Fruit fly (Drosophila melanogaster) whole organism, embryonic: ENCODE results near the gene Prp3.

Source experiments
- CG10979 ChIP-seq: fragments of 200-800 bp; sonication (Bioruptor generic); optimal IDR thresholded peaks from 2 replicates; lab custom pipeline; 2018; ENCODE audit warnings: missing biosample characterization, mild to moderate bottlenecking, missing genetic modification characterization, moderate library complexity
- CG11085 ChIP-seq: fragments of 200-800 bp; sonication (Bioruptor generic); IDR thresholded peaks from 2 replicates; pipeline ENCODE4 v1.3.6; 2022; ENCODE audit warnings: missing biosample characterization, missing genetic modification characterization
- CG11093 ChIP-seq: fragments of 200-800 bp; sonication (Bioruptor generic); IDR thresholded peaks from 3 replicates; pipeline ENCODE4 v1.3.6; 2022; ENCODE audit warnings: missing biosample characterization, missing genetic modification characterization
- CG1792 ChIP-seq: fragments of 200-800 bp; sonication (Bioruptor generic); optimal IDR thresholded peaks from 2 replicates; lab custom pipeline; 2016; ENCODE audit warnings: missing biosample characterization, missing genetic modification characterization
- CG2116 ChIP-seq: fragments of 200-800 bp; sonication (Bioruptor generic); optimal IDR thresholded peaks from 3 replicates; lab custom pipeline; 2018; ENCODE audit warnings: missing biosample characterization, mild to moderate bottlenecking, missing genetic modification characterization
- CG2120 ChIP-seq: fragments of 200-800 bp; sonication (Bioruptor generic); optimal IDR thresholded peaks from 3 replicates; lab custom pipeline; 2016; ENCODE audit warnings: missing biosample characterization, missing genetic modification characterization
- CG3163 ChIP-seq: fragments of 200-800 bp; sonication (Bioruptor generic); optimal IDR thresholded peaks from 3 replicates; lab custom pipeline; 2016; ENCODE audit warnings: missing biosample characterization, missing genetic modification characterization
- CG34224 ChIP-seq: fragments of 200-800 bp; sonication (Bioruptor generic); IDR thresholded peaks from 3 replicates; pipeline ENCODE4 v1.3.6; 2022; ENCODE audit warnings: missing biosample characterization, missing genetic modification characterization; ENCODE audit not compliant: partially characterized antibody
- CG43689 ChIP-seq: fragments of 200-800 bp; sonication (Bioruptor generic); IDR thresholded peaks from 2 replicates; pipeline ENCODE4 v1.3.6; 2022; ENCODE audit warnings: missing biosample characterization, missing genetic modification characterization
- CG5953 ChIP-seq: fragments of 200-800 bp; sonication (Bioruptor generic); IDR thresholded peaks from 2 replicates; pipeline ENCODE4 v1.3.6; 2022; ENCODE audit warnings: missing biosample characterization, missing genetic modification characterization
- CG6683 ChIP-seq: fragments of 200-800 bp; sonication (Bioruptor generic); optimal IDR thresholded peaks from 2 replicates; lab custom pipeline; 2017; ENCODE audit warnings: missing biosample characterization, mild to moderate bottlenecking, missing genetic modification characterization, missing genetic modification reagents
- CG7987 ChIP-seq: fragments of 200-800 bp; sonication (Bioruptor generic); optimal IDR thresholded peaks from 2 replicates; lab custom pipeline; 2018; ENCODE audit warnings: missing biosample characterization, mild to moderate bottlenecking, missing genetic modification characterization, moderate library complexity
- CG8359 ChIP-seq: fragments of 200-800 bp; sonication (Bioruptor generic); optimal IDR thresholded peaks from 2 replicates; lab custom pipeline; 2017; ENCODE audit warnings: missing biosample characterization, mild to moderate bottlenecking, missing genetic modification characterization, borderline replicate concordance
- CG9727 ChIP-seq: fragments of 200-800 bp; sonication (Bioruptor generic); optimal IDR thresholded peaks from 3 replicates; lab custom pipeline; 2017; ENCODE audit warnings: missing biosample characterization, mild to moderate bottlenecking, missing genetic modification characterization
- D19A ChIP-seq: fragments of 200-800 bp; optimal IDR thresholded peaks from 3 replicates; lab custom pipeline; 2019; ENCODE audit warnings: missing biosample characterization, mild to moderate bottlenecking, missing genetic modification characterization, moderate library complexity
- E2f2 ChIP-seq: fragments of 200-800 bp; sonication (Bioruptor generic); IDR thresholded peaks from 2 replicates; pipeline ENCODE4 v1.3.6; 2022; ENCODE audit warnings: missing biosample characterization, missing genetic modification characterization
- Ets65A ChIP-seq: fragments of 200-800 bp; sonication (Bioruptor generic); peaks from one replicate; lab custom pipeline; 2016; ENCODE audit warnings: missing biosample characterization, missing genetic modification characterization
- Hmx ChIP-seq: fragments of 200-800 bp; sonication (Bioruptor generic); optimal IDR thresholded peaks from 2 replicates; lab custom pipeline; 2016; ENCODE audit warnings: missing biosample characterization, missing genetic modification characterization
- NfI ChIP-seq: fragments of 200-800 bp; sonication (Bioruptor generic); optimal IDR thresholded peaks from 3 replicates; lab custom pipeline; 2018; ENCODE audit warnings: missing biosample characterization, mild to moderate bottlenecking, missing genetic modification characterization, moderate library complexity
- PHDP ChIP-seq: fragments of 200-800 bp; sonication (Bioruptor generic); optimal IDR thresholded peaks from 3 replicates; lab custom pipeline; 2018; ENCODE audit warnings: missing biosample characterization, mild to moderate bottlenecking, missing genetic modification characterization, moderate library complexity
- Rfx ChIP-seq: fragments of 200-800 bp; sonication (Bioruptor generic); IDR thresholded peaks from 2 replicates; pipeline ENCODE4 v1.3.6; 2022; ENCODE audit warnings: missing biosample characterization, missing genetic modification characterization
- Spps ChIP-seq: fragments of 200-800 bp; sonication (Bioruptor generic); optimal IDR thresholded peaks from 2 replicates; lab custom pipeline; 2018; ENCODE audit warnings: missing biosample characterization, mild to moderate bottlenecking, missing genetic modification characterization
- bab2 ChIP-seq: fragments of 200-800 bp; sonication (Bioruptor generic); optimal IDR thresholded peaks from 2 replicates; lab custom pipeline; 2016; ENCODE audit warnings: missing biosample characterization, missing genetic modification characterization
- chn ChIP-seq: fragments of 200-800 bp; sonication (Bioruptor generic); optimal IDR thresholded peaks from 2 replicates; lab custom pipeline; 2016; ENCODE audit warnings: missing biosample characterization, missing genetic modification characterization
- ci ChIP-seq: fragments of 200-800 bp; sonication (Bioruptor generic); IDR thresholded peaks from 3 replicates; pipeline ENCODE4 v1.3.6; 2022; ENCODE audit warnings: missing biosample characterization, missing genetic modification characterization
- crp ChIP-seq, 2 experiments: fragments of 200-800 bp; sonication (Bioruptor generic); optimal IDR thresholded peaks; 2 replicates in 1 of 2; 3 replicates in 1 of 2; lab custom pipeline; 2017; ENCODE audit warnings: missing biosample characterization in 2 of 2, missing genetic modification characterization in 2 of 2, mild to moderate bottlenecking in 1 of 2, moderate library complexity in 1 of 2
- dati ChIP-seq: fragments of 200-800 bp; sonication (Bioruptor generic); IDR thresholded peaks from 2 replicates; pipeline ENCODE4 v1.3.6; 2022; ENCODE audit warnings: missing biosample characterization, missing genetic modification characterization
- esg ChIP-seq: fragments of 200-800 bp; sonication (Bioruptor generic); conservative IDR thresholded peaks from 2 replicates; pipeline ENCODE4 v1.3.6; 2022; ENCODE audit warnings: missing biosample characterization, missing genetic modification characterization
- grau ChIP-seq: fragments of 200-800 bp; optimal IDR thresholded peaks from 3 replicates; lab custom pipeline; 2019; ENCODE audit warnings: missing biosample characterization, mild to moderate bottlenecking, missing genetic modification characterization, moderate library complexity
- her ChIP-seq: fragments of 200-800 bp; sonication (Bioruptor generic); optimal IDR thresholded peaks from 2 replicates; lab custom pipeline; 2016; ENCODE audit warnings: missing biosample characterization, missing genetic modification characterization
- jing ChIP-seq: fragments of 200-800 bp; sonication (Bioruptor generic); optimal IDR thresholded peaks from 2 replicates; lab custom pipeline; 2018; ENCODE audit warnings: missing biosample characterization, mild to moderate bottlenecking, missing genetic modification characterization
- knrl ChIP-seq: fragments of 200-800 bp; sonication (Bioruptor generic); IDR thresholded peaks from 3 replicates; pipeline ENCODE4 v1.3.6; 2022; ENCODE audit warnings: missing biosample characterization, missing genetic modification characterization; ENCODE audit not compliant: partially characterized antibody
- mld ChIP-seq: fragments of 200-800 bp; sonication (Bioruptor generic); IDR thresholded peaks from 3 replicates; pipeline ENCODE4 v1.3.6; 2022; ENCODE audit warnings: missing biosample characterization, missing genetic modification characterization; ENCODE audit not compliant: partially characterized antibody
- nau ChIP-seq: fragments of 200-800 bp; sonication (Bioruptor generic); optimal IDR thresholded peaks from 3 replicates; lab custom pipeline; 2017; ENCODE audit warnings: missing biosample characterization, mild to moderate bottlenecking, missing genetic modification characterization, missing genetic modification reagents
- nerfin-1 ChIP-seq: fragments of 200-800 bp; sonication (Bioruptor generic); optimal IDR thresholded peaks from 3 replicates; lab custom pipeline; 2019; ENCODE audit warnings: missing biosample characterization, mild to moderate bottlenecking, missing genetic modification characterization, moderate library complexity
- nom ChIP-seq: fragments of 200-800 bp; sonication (Bioruptor generic); optimal IDR thresholded peaks from 2 replicates; lab custom pipeline; 2017; ENCODE audit warnings: missing biosample characterization, missing genetic modification characterization, mild to moderate bottlenecking, moderate library complexity, missing genetic modification reagents
- prd ChIP-seq, 3 experiments: fragments of >200 bp in 2 of 3; fragments of 200-800 bp in 1 of 3; sonication (Bioruptor generic) in 1 of 3; optimal IDR thresholded peaks in 2 of 3; IDR thresholded peaks in 1 of 3; 2 replicates in 2 of 3; 3 replicates in 1 of 3; pipeline versions ENCODE4 v1.3.6 to Lab custom; 2017 to 2022; ENCODE audit warnings: missing biosample characterization in 1 of 3, missing genetic modification characterization in 1 of 3
- ranshi ChIP-seq: fragments of 200-800 bp; sonication (Bioruptor generic); IDR thresholded peaks from 2 replicates; pipeline ENCODE4 v1.3.6; 2022; ENCODE audit warnings: missing biosample characterization, missing genetic modification characterization
- run ChIP-seq: fragments of 200-800 bp; sonication (Bioruptor generic); optimal IDR thresholded peaks from 3 replicates; lab custom pipeline; 2018; ENCODE audit warnings: missing biosample characterization, mild to moderate bottlenecking, missing genetic modification characterization
- seq ChIP-seq: fragments of 200-800 bp; sonication (Bioruptor generic); IDR thresholded peaks from 2 replicates; pipeline ENCODE4 v1.3.6; 2022; ENCODE audit warnings: missing biosample characterization, missing genetic modification characterization
- sna ChIP-seq: fragments of 200-800 bp; sonication (Bioruptor generic); IDR thresholded peaks from 2 replicates; pipeline ENCODE4 v1.3.6; 2022; ENCODE audit warnings: missing biosample characterization, missing genetic modification characterization; ENCODE audit not compliant: partially characterized antibody
- stc ChIP-seq: fragments of 200-800 bp; sonication (Bioruptor generic); IDR thresholded peaks from 2 replicates; pipeline ENCODE4 v1.3.6; 2022; ENCODE audit warnings: missing biosample characterization, missing genetic modification characterization
- unpg ChIP-seq: fragments of 200-800 bp; sonication (Bioruptor generic); optimal IDR thresholded peaks from 3 replicates; lab custom pipeline; 2018; ENCODE audit warnings: missing biosample characterization, mild to moderate bottlenecking, missing genetic modification characterization, moderate library complexity
- vvl ChIP-seq: fragments of 200-800 bp; sonication (Bioruptor generic); IDR thresholded peaks from 2 replicates; pipeline ENCODE4 v1.3.6; 2022; ENCODE audit warnings: missing biosample characterization, missing genetic modification characterization
- zen2 ChIP-seq: fragments of 200-800 bp; sonication (Bioruptor generic); IDR thresholded peaks from 3 replicates; pipeline ENCODE4 v1.3.6; 2022; ENCODE audit warnings: missing biosample characterization, missing genetic modification characterization; ENCODE audit not compliant: partially characterized antibody
- zfh2 ChIP-seq: fragments of 200-800 bp; sonication (Bioruptor generic); optimal IDR thresholded peaks from 2 replicates; lab custom pipeline; 2016; ENCODE audit warnings: missing biosample characterization, missing genetic modification characterization

The Prp3 gene

dm6 chr3L:19899308-19899927, 10.7 kb upstream of the Prp3 start (continued):
- TF ChIP-seq dati (GFP tag; lab: Robert Waterston, UW), result no peak
- no peak for TF ChIP-seq her (GFP tag; lab: Kevin White, UChicago)
- no peak for TF ChIP-seq NfI (GFP tag; lab: Kevin White, UChicago)
- 0 out of 2 replicates have a peak, but pooled peaks have one; percentile 6 for TF ChIP-seq E2f2 (GFP tag; lab: Robert Waterston, UW)
- no peak for TF ChIP-seq nerfin-1
- TF ChIP-seq knrl (GFP tag; lab: Robert Waterston, UW), result no peak
- TF ChIP-seq sna (GFP tag; lab: Robert Waterston, UW), result peak; percentile 33; the same call in 1 of the 2 replicates
- TF ChIP-seq mld (GFP tag; lab: Robert Waterston, UW), result no peak; the same call in 2 of the 3 replicates
- no peak for TF ChIP-seq bab2 (GFP tag; lab: Kevin White, UChicago)
- TF ChIP-seq CG1792 (GFP tag; lab: Kevin White, UChicago), result no peak
- TF ChIP-seq Ets65A (GFP tag; lab: Kevin White, UChicago), result no peak
- TF ChIP-seq vvl (GFP tag; lab: Robert Waterston, UW), result no peak
- TF ChIP-seq crp (GFP tag; optimal IDR thresholded peaks at IDR 0.05; lab: Kevin White, UChicago), result peak in 1 of 2 experiments; percentile 49
- TF ChIP-seq CG43689 (GFP tag; lab: Robert Waterston, UW), result no peak
- TF ChIP-seq nau, result peak; percentile 40
- no peak; the same call in none of the 3 replicates for TF ChIP-seq ci (GFP tag; lab: Robert Waterston, UW)
- no peak for TF ChIP-seq Spps (tag; lab: Kevin White, UChicago)
- TF ChIP-seq stc (GFP tag; lab: Robert Waterston, UW), result no peak
- no peak for TF ChIP-seq CG3163 (GFP tag; lab: Kevin White, UChicago)
- TF ChIP-seq zfh2 (GFP tag; lab: Kevin White, UChicago), result no peak
- no peak for TF ChIP-seq Rfx (GFP tag; lab: Robert Waterston, UW)
- no peak for TF ChIP-seq prd (optimal IDR thresholded peaks at IDR 0.05; lab: Kevin White, UChicago)
- TF ChIP-seq prd (GFP tag; IDR thresholded peaks at IDR 0.05; lab: Robert Waterston, UW), result no peak
- TF ChIP-seq jing, result no peak
- no peak for TF ChIP-seq ranshi (GFP tag; lab: Robert Waterston, UW)
- TF ChIP-seq CG2116 (GFP tag; lab: Kevin White, UChicago), result peak; percentile 22
- no peak for TF ChIP-seq CG5953 (GFP tag; lab: Robert Waterston, UW)
- no peak for TF ChIP-seq CG11093 (GFP tag; lab: Robert Waterston, UW)
- TF ChIP-seq Hmx (GFP tag; lab: Kevin White, UChicago), result no peak

dm6 chr3L:19900184-19901089, 9.7 kb upstream of the Prp3 start:
- TF ChIP-seq CG11085 (GFP tag; lab: Robert Waterston, UW), result no peak
- TF ChIP-seq CG10979 (tag; lab: Kevin White, UChicago), result no peak
- TF ChIP-seq CG7987 (GFP tag; lab: Kevin White, UChicago), result no peak
- TF ChIP-seq CG9727 (GFP tag; lab: Kevin White, UChicago), result peak; percentile 7
- peak; percentile 24 for TF ChIP-seq grau (tag; lab: Kevin White, UChicago)
- no peak for TF ChIP-seq unpg (GFP tag; lab: Kevin White, UChicago)
- TF ChIP-seq zen2 (GFP tag; lab: Robert Waterston, UW), result no peak
- no peak for TF ChIP-seq prd (optimal IDR thresholded peaks at IDR 0.05; lab: Kevin White, UChicago)
- TF ChIP-seq prd (GFP tag; IDR thresholded peaks at IDR 0.05; lab: Robert Waterston, UW), result no peak
- TF ChIP-seq D19A (tag; lab: Kevin White, UChicago), result peak; percentile 14
- TF ChIP-seq nom (GFP tag; lab: Kevin White, UChicago), result peak; percentile 36
- no peak for TF ChIP-seq CG8359 (GFP tag; lab: Kevin White, UChicago)
- peak; percentile 25 for TF ChIP-seq CG2120 (GFP tag; lab: Kevin White, UChicago)
- TF ChIP-seq CG34224 (GFP tag; lab: Robert Waterston, UW), result peak; percentile 34; the same call in 2 of the 3 replicates
- TF ChIP-seq CG6683 (GFP tag; lab: Kevin White, UChicago), result no peak
- no peak for TF ChIP-seq run (tag; lab: Kevin White, UChicago)
- TF ChIP-seq seq, result no peak
- TF ChIP-seq esg (GFP tag; lab: Robert Waterston, UW), result no peak
- TF ChIP-seq PHDP (tag; lab: Kevin White, UChicago), result peak; percentile 23
- TF ChIP-seq chn (GFP tag; lab: Kevin White, UChicago), result no peak
